Fruit fly (Drosophila melanogaster): ENCODE data around the gene CG44215.

CG44215 gene

DNA sequence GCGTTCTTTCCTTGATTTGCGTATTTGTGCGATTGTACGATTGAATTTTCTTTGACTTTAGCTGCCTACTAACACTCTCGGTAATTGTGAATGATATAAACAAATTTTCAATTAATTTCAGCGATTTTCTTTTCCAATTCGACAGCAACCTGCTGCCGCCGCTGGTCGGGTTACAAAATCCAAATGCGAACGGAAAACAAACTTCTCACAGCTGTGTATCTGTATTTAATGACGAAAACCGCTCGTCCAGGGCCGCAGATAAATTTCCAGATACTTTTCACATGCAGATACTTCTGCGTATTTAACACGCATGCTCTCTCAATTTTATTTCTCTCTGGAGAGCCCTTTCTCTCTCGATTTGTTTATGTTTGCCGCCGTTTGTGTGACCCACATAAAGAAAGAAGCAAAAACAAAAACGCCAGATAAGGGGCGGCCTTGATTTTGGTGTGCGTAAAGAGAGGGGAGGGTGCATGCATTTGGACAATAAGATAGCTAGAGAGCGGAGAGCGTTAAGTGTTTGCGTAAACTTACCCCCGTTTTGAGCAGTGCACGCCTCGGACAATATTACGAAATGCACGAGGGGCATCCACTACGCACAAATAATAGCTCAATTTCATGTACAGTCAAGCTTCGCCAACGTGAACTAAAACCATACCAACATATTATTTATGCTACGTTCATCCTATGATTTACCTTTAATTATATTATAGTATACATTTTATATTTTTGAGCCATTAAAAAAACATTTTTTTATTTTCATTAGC lies 45.9 kb downstream of the CG44215 start, which contains the start of gene CG12402 (continued):
- TF ChIP-seq ERR (GFP tag; optimal IDR thresholded peaks at IDR 0.05) (peak; percentile 47), shn (GFP tag; optimal IDR thresholded peaks at IDR 0.05) (peak; percentile 56), bbx (GFP tag; IDR thresholded peaks at IDR 0.05; ENCODE audit: partially characterized antibody) (no peak), Fer2 (tag; optimal IDR thresholded peaks at IDR 0.05) (peak; percentile 65), CG8765 (GFP tag; IDR thresholded peaks at IDR 0.05) (peak; percentile 29; the same call in 1 of the 2 replicates), NC2α (GFP tag; optimal IDR thresholded peaks at IDR 0.05) (peak; percentile 22), Neu2 (GFP tag; optimal IDR thresholded peaks at IDR 0.05; ENCODE audit: borderline replicate concordance) (no peak), gce (GFP tag; IDR thresholded peaks at IDR 0.05) (peak; percentile 84), CG6654 (GFP tag; optimal IDR thresholded peaks at IDR 0.05) (peak; percentile 47), cwo (GFP tag; optimal IDR thresholded peaks at IDR 0.05) (peak; percentile 75), CG18476 (GFP tag; optimal IDR thresholded peaks at IDR 0.05) (peak; percentile 73), Six4 (GFP tag; optimal IDR thresholded peaks at IDR 0.05) (peak; percentile 74), tna (GFP tag; IDR thresholded peaks at IDR 0.05; ENCODE audit: partially characterized antibody) (peak; percentile 17; the same call in 1 of the 2 replicates), jing (GFP tag; optimal IDR thresholded peaks at IDR 0.05) (peak; percentile 56), gro (GFP tag; optimal IDR thresholded peaks at IDR 0.05) (peak; percentile 24), CG5953 (GFP tag; IDR thresholded peaks at IDR 0.05) (peak; percentile 87), nerfin-1 (tag; optimal IDR thresholded peaks at IDR 0.05) (peak; percentile 68), Asciz (GFP tag; optimal IDR thresholded peaks at IDR 0.05) (peak; percentile 88), CG30020 (tag; optimal IDR thresholded peaks at IDR 0.05) (no peak), chn (GFP tag; optimal IDR thresholded peaks at IDR 0.05) (peak; percentile 87), cg (GFP tag; optimal IDR thresholded peaks at IDR 0.05) (peak; percentile 84), CG8290 (GFP tag; optimal IDR thresholded peaks at IDR 0.05) (peak; percentile 82), CG8290 (tag; optimal IDR thresholded peaks at IDR 0.05) (peak; percentile 53 to 90), CG8944 (GFP tag; optimal IDR thresholded peaks at IDR 0.05) (peak; percentile 37), E2f2 (GFP tag; IDR thresholded peaks at IDR 0.05) (peak; percentile 68), hb (GFP tag; IDR thresholded peaks at IDR 0.05; ENCODE audit: partially characterized antibody) (no peak), Awh (GFP tag; IDR thresholded peaks at IDR 0.05) (peak; percentile 91), Abd-B (GFP tag; optimal IDR thresholded peaks at IDR 0.05) (peak; percentile 71), CG7745 (tag; optimal IDR thresholded peaks at IDR 0.05) (peak; percentile 67), sim (GFP tag; IDR thresholded peaks at IDR 0.05) (peak; percentile 61; the same call in 1 of the 2 replicates), CG4424 (GFP tag; optimal IDR thresholded peaks at IDR 0.05) (peak; percentile 88), CG7839 (tag; optimal IDR thresholded peaks at IDR 0.05) (peak; percentile 89), gem (tag; optimal IDR thresholded peaks at IDR 0.05) (peak; percentile 91), Elba2 (GFP tag; optimal IDR thresholded peaks at IDR 0.05) (peak; percentile 88), sens-2 (GFP tag; IDR thresholded peaks at IDR 0.05) (peak; percentile 76; the same call in 1 of the 2 replicates), Aef1 (GFP tag; IDR thresholded peaks at IDR 0.05) (peak; percentile 84), peb (GFP tag; IDR thresholded peaks at IDR 0.05) (peak; percentile 60), Dbx (GFP tag; IDR thresholded peaks at IDR 0.05) (peak; percentile 75), CG7928 (GFP tag; optimal IDR thresholded peaks at IDR 0.05) (peak; percentile 49), CG9876 (GFP tag; optimal IDR thresholded peaks at IDR 0.05) (peak; percentile 30), odd (GFP tag; optimal IDR thresholded peaks at IDR 0.05) (peak; percentile 69), Lhr (GFP tag; optimal IDR thresholded peaks at IDR 0.05) (peak; percentile 47), CG4404 (GFP tag; IDR thresholded peaks at IDR 0.05) (peak; percentile 29; the same call in 1 of the 2 replicates), CG4854 (GFP tag; optimal IDR thresholded peaks at IDR 0.05) (peak; percentile 44), CG8281 (tag; optimal IDR thresholded peaks at IDR 0.05) (peak; percentile 67), CG4617 (GFP tag; optimal IDR thresholded peaks at IDR 0.05; ENCODE audit: borderline replicate concordance) (peak; percentile 32), CG13624 (GFP tag; optimal IDR thresholded peaks at IDR 0.05) (peak; percentile 10), CG3995 (GFP tag; optimal IDR thresholded peaks at IDR 0.05) (no peak), Rx (GFP tag; IDR thresholded peaks at IDR 0.05) (peak; percentile 74)

All from whole organism, embryonic.